Worm (Caenorhabditis elegans) whole organism, L3 larva: ENCODE results near the gene faah-5.

Experiments used
- R02D3.7 ChIP-seq: fragments of 150-350 bp; optimal IDR thresholded peaks from 2 replicates; lab custom pipeline; 2014; ENCODE audit warnings: missing biosample characterization, missing genetic modification characterization
- ZK546.5 ChIP-seq: sonication (generic microtip); optimal IDR thresholded peaks from 2 replicates; lab custom pipeline; 2017; ENCODE audit warnings: missing biosample characterization, missing genetic modification characterization
- aly-2 ChIP-seq: fragments of 150-350 bp; optimal IDR thresholded peaks from 2 replicates; lab custom pipeline; 2014; ENCODE audit warnings: missing biosample characterization, missing genetic modification characterization
- ama-1 ChIP-seq: fragments of 150-350 bp; optimal IDR thresholded peaks from 2 replicates; lab custom pipeline; 2018
- ceh-16 ChIP-seq: sonication (generic microtip); optimal IDR thresholded peaks from 2 replicates; lab custom pipeline; 2017; ENCODE audit warnings: missing biosample characterization, missing genetic modification characterization
- ceh-82 ChIP-seq: fragments of 150-350 bp; optimal IDR thresholded peaks from 2 replicates; lab custom pipeline; 2014; ENCODE audit warnings: missing biosample characterization, missing genetic modification characterization
- ceh-9 ChIP-seq: sonication (generic microtip); optimal IDR thresholded peaks from 2 replicates; lab custom pipeline; 2018; ENCODE audit warnings: missing biosample characterization, missing genetic modification characterization
- daf-12 ChIP-seq: fragments of 150-350 bp; optimal IDR thresholded peaks from 2 replicates; lab custom pipeline; 2014; ENCODE audit warnings: missing biosample characterization, missing genetic modification reagents, missing genetic modification characterization
- egl-27 ChIP-seq: sonication (generic microtip); optimal IDR thresholded peaks from 4 replicates; lab custom pipeline; 2017; ENCODE audit warnings: missing biosample characterization, missing genetic modification reagents, missing genetic modification characterization
- elt-1 ChIP-seq: fragments of 150-350 bp; optimal IDR thresholded peaks from 2 replicates; lab custom pipeline; 2014; ENCODE audit warnings: missing biosample characterization, missing genetic modification characterization
- elt-2 ChIP-seq: sonication (generic microtip); optimal IDR thresholded peaks from 2 replicates; lab custom pipeline; 2016; ENCODE audit warnings: missing genetic modification reagents, mild to moderate bottlenecking, missing genetic modification characterization, missing compliant biosample characterization
- elt-3 ChIP-seq, 3 experiments: fragments of 150-350 bp in 1 of 3; sonication (generic microtip) in 2 of 3; optimal IDR thresholded peaks; 2 replicates in 2 of 3; 4 replicates in 1 of 3; lab custom pipeline; 2014 to 2017; ENCODE audit warnings: missing biosample characterization in 3 of 3, missing genetic modification characterization in 3 of 3
- eor-1 ChIP-seq, 2 experiments: fragments of 150-350 bp; optimal IDR thresholded peaks; 2 replicates each; lab custom pipeline; 2014 to 2018; ENCODE audit warnings: missing biosample characterization in 2 of 2, missing genetic modification characterization in 2 of 2
- fkh-10 ChIP-seq: sonication (generic microtip); optimal IDR thresholded peaks from 2 replicates; lab custom pipeline; 2017; ENCODE audit warnings: missing biosample characterization, missing genetic modification reagents, missing genetic modification characterization
- fkh-2 ChIP-seq: fragments of 150-350 bp; optimal IDR thresholded peaks from 2 replicates; lab custom pipeline; 2014; ENCODE audit warnings: missing biosample characterization, missing genetic modification reagents, missing genetic modification characterization
- fos-1 ChIP-seq: fragments of 150-350 bp; optimal IDR thresholded peaks from 2 replicates; lab custom pipeline; 2014; ENCODE audit warnings: missing biosample characterization, missing genetic modification characterization
- hmg-11 ChIP-seq: sonication (generic microtip); optimal IDR thresholded peaks from 2 replicates; lab custom pipeline; 2016; ENCODE audit warnings: missing genetic modification characterization, missing compliant biosample characterization
- jun-1 ChIP-seq: fragments of 150-350 bp; optimal IDR thresholded peaks from 2 replicates; lab custom pipeline; 2014; ENCODE audit warnings: missing biosample characterization, missing genetic modification reagents, missing genetic modification characterization
- lin-15B ChIP-seq: fragments of 150-350 bp; optimal IDR thresholded peaks from 2 replicates; lab custom pipeline; 2014; ENCODE audit warnings: missing biosample characterization, missing genetic modification characterization
- lsy-12 ChIP-seq: sonication (generic microtip); optimal IDR thresholded peaks from 2 replicates; lab custom pipeline; 2016; ENCODE audit warnings: mild to moderate bottlenecking, missing genetic modification characterization, missing compliant biosample characterization
- mdl-1 ChIP-seq: fragments of 150-350 bp; optimal IDR thresholded peaks from 2 replicates; lab custom pipeline; 2014; ENCODE audit warnings: missing biosample characterization, missing genetic modification characterization
- mml-1 ChIP-seq: fragments of 150-350 bp; sonication (generic microtip); optimal IDR thresholded peaks from 3 replicates; lab custom pipeline; 2014; ENCODE audit warnings: missing biosample characterization, missing genetic modification characterization
- nfya-1 ChIP-seq: sonication (generic microtip); optimal IDR thresholded peaks from 2 replicates; lab custom pipeline; 2017; ENCODE audit warnings: missing genetic modification characterization, mild to moderate bottlenecking, missing compliant biosample characterization, antibody characterized with exemption, moderate library complexity; ENCODE audit not compliant: insufficient read depth
- nhr-12 ChIP-seq: fragments of 150-350 bp; optimal IDR thresholded peaks from 2 replicates; lab custom pipeline; 2014; ENCODE audit warnings: missing biosample characterization, missing genetic modification characterization
- nhr-237 ChIP-seq: fragments of 150-350 bp; optimal IDR thresholded peaks from 2 replicates; lab custom pipeline; 2014; ENCODE audit warnings: missing biosample characterization, missing genetic modification characterization
- nhr-25 ChIP-seq: sonication (generic microtip); optimal IDR thresholded peaks from 2 replicates; lab custom pipeline; 2017; ENCODE audit warnings: missing biosample characterization, missing genetic modification characterization
- nhr-28 ChIP-seq: fragments of 150-350 bp; optimal IDR thresholded peaks from 2 replicates; lab custom pipeline; 2014; ENCODE audit warnings: missing biosample characterization, missing genetic modification characterization
- nhr-43 ChIP-seq: sonication (generic microtip); optimal IDR thresholded peaks from 2 replicates; lab custom pipeline; 2016; ENCODE audit warnings: mild to moderate bottlenecking, missing genetic modification characterization, missing compliant biosample characterization; ENCODE audit not compliant: poor library complexity, severe bottlenecking
- nhr-76 ChIP-seq: fragments of 150-350 bp; sonication (generic microtip); optimal IDR thresholded peaks from 5 replicates; lab custom pipeline; 2014; ENCODE audit warnings: missing biosample characterization, missing genetic modification characterization
- nhr-77 ChIP-seq: fragments of 150-350 bp; optimal IDR thresholded peaks from 2 replicates; lab custom pipeline; 2014; ENCODE audit warnings: missing biosample characterization, missing genetic modification characterization
- pqm-1 ChIP-seq: fragments of 150-350 bp; optimal IDR thresholded peaks from 2 replicates; lab custom pipeline; 2017; ENCODE audit warnings: missing biosample characterization, missing genetic modification characterization, inconsistent platforms
- sea-2 ChIP-seq: fragments of 150-350 bp; sonication (generic microtip); optimal IDR thresholded peaks from 4 replicates; lab custom pipeline; 2014; ENCODE audit warnings: missing biosample characterization, missing genetic modification reagents, missing genetic modification characterization
- skn-1 ChIP-seq: fragments of 150-350 bp; optimal IDR thresholded peaks from 2 replicates; lab custom pipeline; 2014; ENCODE audit warnings: missing biosample characterization, missing genetic modification characterization
- snpc-4 ChIP-seq: fragments of 150-350 bp; optimal IDR thresholded peaks from 2 replicates; lab custom pipeline; 2014; ENCODE audit warnings: missing biosample characterization, missing genetic modification characterization
- unc-62 ChIP-seq: fragments of 150-350 bp; sonication (generic microtip); optimal IDR thresholded peaks from 4 replicates; lab custom pipeline; 2014; ENCODE audit warnings: missing biosample characterization, missing genetic modification reagents, missing genetic modification characterization
- zag-1 ChIP-seq: fragments of 150-350 bp; optimal IDR thresholded peaks from 2 replicates; lab custom pipeline; 2014; ENCODE audit warnings: missing biosample characterization, missing genetic modification characterization
- ztf-11 ChIP-seq: fragments of 150-350 bp; optimal IDR thresholded peaks from 2 replicates; lab custom pipeline; 2014; ENCODE audit warnings: missing biosample characterization, missing genetic modification characterization

The faah-5 gene

ce11 chrIII:11866127-11866526 lies 25.1 kb downstream of the faah-5 start:
- TF ChIP-seq nhr-28 (tag; lab: Kevin White, UChicago) (no peak), lin-15B (tag; lab: Kevin White, UChicago) (no peak), nfya-1 (tag; lab: Kevin White, UChicago) (peak; percentile 64)
- TF ChIP-seq, all 47 proteins: peak for 1

DNA sequence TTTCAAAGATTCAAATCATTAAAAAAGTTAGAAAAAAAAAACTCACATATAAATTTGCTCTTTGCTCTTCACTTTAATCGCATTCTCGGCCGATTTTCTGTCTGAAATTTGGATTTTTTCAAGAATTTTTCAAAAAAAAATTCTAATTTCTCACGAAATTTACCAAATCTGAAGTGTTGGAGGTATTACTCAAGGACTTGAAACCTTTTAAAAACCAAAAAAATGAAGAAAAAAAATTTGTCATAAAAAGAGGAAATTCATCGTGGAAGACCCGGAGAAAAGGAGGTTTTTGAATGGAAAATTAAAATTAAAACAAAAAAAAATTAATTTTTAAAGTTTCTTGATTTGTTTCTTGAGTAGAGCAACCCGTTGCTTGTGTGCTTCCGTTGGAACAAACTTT lies 29.1 kb downstream of the faah-5 start, which contains the start of gene Y56A3A.2:
Y56A3A.2 (minus strand) TSS at position 101 of the 400 bp plus-strand sequence.
- TF ChIP-seq skn-1 (no peak), fkh-2 (tag; lab: Kevin White, UChicago) (no peak), ceh-16 (tag; lab: Kevin White, UChicago) (no peak), nhr-25 (tag; lab: Kevin White, UChicago) (no peak), ztf-11 (tag; lab: Kevin White, UChicago) (no peak), fkh-10 (GFP tag; lab: Kevin White, UChicago) (no peak), nhr-76 (no peak), lsy-12 (tag; lab: Kevin White, UChicago) (no peak), daf-12 (no peak), nhr-43 (tag; lab: Kevin White, UChicago) (no peak)

DNA sequence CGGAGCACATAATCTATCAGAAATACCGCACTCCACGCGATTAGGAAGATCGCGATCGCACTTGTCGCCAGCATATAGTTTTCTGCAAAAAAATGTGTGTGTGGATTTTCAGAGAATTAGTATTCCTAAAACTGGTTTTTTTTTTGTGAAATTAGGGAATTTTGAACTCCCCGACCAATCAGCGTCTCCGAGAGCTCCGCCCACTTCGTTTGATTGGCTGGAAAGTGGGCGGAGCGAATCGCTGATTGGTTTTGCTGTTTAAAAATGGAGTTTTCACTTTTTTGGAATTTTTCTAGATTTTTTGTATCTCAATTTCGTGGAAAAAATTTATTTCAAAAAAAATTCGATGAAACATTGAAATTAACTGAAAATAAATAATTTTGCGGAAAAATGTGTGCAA lies 30.1 kb downstream of the faah-5 start:
- TF ChIP-seq nfya-1 (tag; lab: Kevin White, UChicago) = peak; percentile 97
- no peak for TF ChIP-seq ceh-82

ce11 chrIII:11856852-11857251 lies 34.4 kb downstream of the faah-5 start:
- TF ChIP-seq mml-1 (tag; lab: Kevin White, UChicago) = no peak
- no peak for TF ChIP-seq nfya-1 (tag; lab: Kevin White, UChicago)
- TF ChIP-seq nhr-43 (tag; lab: Kevin White, UChicago) = no peak
- TF ChIP-seq elt-3 (tag; optimal IDR thresholded peaks at IDR 0.05; lab: Kevin White, UChicago) = no peak
- TF ChIP-seq, all 47 proteins: peak for 0

DNA sequence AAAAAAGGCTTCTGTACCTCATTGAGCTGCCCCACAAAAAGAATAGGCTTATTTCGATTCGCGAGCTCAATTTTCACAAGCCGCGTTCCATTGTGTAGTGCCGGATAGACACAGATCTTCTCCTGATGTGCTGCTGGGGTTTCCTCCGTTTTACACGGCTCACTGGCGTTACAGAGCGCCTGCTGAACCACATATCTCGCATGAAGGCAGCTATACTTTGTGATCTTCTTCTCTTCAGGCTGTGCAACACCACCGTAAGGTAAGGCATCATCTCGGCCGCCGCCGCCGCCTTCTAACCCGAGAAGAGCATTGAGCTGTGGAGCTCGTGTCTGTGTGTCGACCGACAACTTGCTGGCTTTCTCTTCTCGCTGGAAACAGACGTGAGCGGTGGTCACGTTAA lies 37.7 kb downstream of the faah-5 start:
- no peak for TF ChIP-seq nhr-77 (tag; lab: Kevin White, UChicago)

ce11 chrIII:11849590-11849989 lies 41.6 kb downstream of the faah-5 start:
- no peak for TF ChIP-seq ZK546.5 (tag; lab: Kevin White, UChicago)
- TF ChIP-seq nhr-43 (tag; lab: Kevin White, UChicago) = no peak
- no peak for TF ChIP-seq egl-27 (tag; lab: Kevin White, UChicago)
- no peak for TF ChIP-seq ceh-9
- TF ChIP-seq elt-1 (tag; lab: Kevin White, UChicago) = no peak
- TF ChIP-seq lin-15B (tag; lab: Kevin White, UChicago) = no peak
- TF ChIP-seq elt-3 (tag; optimal IDR thresholded peaks at IDR 0.05; lab: Kevin White, UChicago) = no peak
- no peak for TF ChIP-seq ztf-11 (tag; lab: Kevin White, UChicago)
- no peak for TF ChIP-seq nhr-12 (tag; lab: Kevin White, UChicago)
- TF ChIP-seq eor-1 (tag; optimal IDR thresholded peaks at IDR 0.05; lab: Kevin White, UChicago) = no peak
- no peak for TF ChIP-seq unc-62
- TF ChIP-seq pqm-1 (tag; lab: Kevin White, UChicago) = no peak
- no peak for TF ChIP-seq zag-1 (tag; lab: Kevin White, UChicago)
- no peak for TF ChIP-seq R02D3.7
- no peak for TF ChIP-seq skn-1
- no peak for TF ChIP-seq mdl-1 (tag; lab: Kevin White, UChicago)
- no peak for TF ChIP-seq ceh-16 (tag; lab: Kevin White, UChicago)

DNA sequence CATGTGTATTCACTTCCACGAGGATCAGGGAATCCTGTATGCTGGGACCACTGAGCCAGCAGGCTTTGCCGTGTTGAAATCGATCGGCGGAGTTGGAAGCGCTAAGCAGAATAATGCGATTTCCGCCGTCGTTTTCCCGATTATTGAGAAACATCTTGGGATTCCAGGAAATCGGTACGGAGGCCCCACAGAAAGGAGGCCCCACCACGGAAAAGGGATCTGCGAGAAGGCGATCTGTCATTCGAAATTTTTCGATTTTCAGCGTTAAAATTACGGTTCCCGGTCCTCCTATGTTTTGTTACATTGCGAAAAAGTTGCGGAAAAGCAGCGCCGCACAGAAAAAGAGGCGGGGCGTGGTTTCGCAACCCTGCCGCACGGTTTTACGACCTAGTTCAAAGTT lies 42.9 kb downstream of the faah-5 start:
- TF ChIP-seq fos-1 (tag; lab: Kevin White, UChicago) = no peak
- TF ChIP-seq nhr-237 (tag; lab: Kevin White, UChicago) = no peak
- no peak for TF ChIP-seq elt-2
- TF ChIP-seq ama-1 = no peak
- no peak for TF ChIP-seq sea-2 (GFP tag; lab: Kevin White, UChicago)
- no peak for TF ChIP-seq nhr-12 (tag; lab: Kevin White, UChicago)
- TF ChIP-seq ceh-16 (tag; lab: Kevin White, UChicago) = no peak
- TF ChIP-seq egl-27 (tag; lab: Kevin White, UChicago) = no peak
- TF ChIP-seq jun-1 = no peak
- no peak for TF ChIP-seq unc-62
- no peak for TF ChIP-seq snpc-4 (tag; lab: Kevin White, UChicago)
- TF ChIP-seq fkh-10 (GFP tag; lab: Kevin White, UChicago) = no peak
- TF ChIP-seq hmg-11 (tag; lab: Kevin White, UChicago) = no peak
- TF ChIP-seq nfya-1 (tag; lab: Kevin White, UChicago) = no peak
- no peak for TF ChIP-seq R02D3.7
- TF ChIP-seq aly-2 (tag; lab: Kevin White, UChicago) = no peak
- no peak for TF ChIP-seq daf-12
